Fruit fly (Drosophila melanogaster): ENCODE measurements around the gene Clp.

Gene Clp

DNA sequence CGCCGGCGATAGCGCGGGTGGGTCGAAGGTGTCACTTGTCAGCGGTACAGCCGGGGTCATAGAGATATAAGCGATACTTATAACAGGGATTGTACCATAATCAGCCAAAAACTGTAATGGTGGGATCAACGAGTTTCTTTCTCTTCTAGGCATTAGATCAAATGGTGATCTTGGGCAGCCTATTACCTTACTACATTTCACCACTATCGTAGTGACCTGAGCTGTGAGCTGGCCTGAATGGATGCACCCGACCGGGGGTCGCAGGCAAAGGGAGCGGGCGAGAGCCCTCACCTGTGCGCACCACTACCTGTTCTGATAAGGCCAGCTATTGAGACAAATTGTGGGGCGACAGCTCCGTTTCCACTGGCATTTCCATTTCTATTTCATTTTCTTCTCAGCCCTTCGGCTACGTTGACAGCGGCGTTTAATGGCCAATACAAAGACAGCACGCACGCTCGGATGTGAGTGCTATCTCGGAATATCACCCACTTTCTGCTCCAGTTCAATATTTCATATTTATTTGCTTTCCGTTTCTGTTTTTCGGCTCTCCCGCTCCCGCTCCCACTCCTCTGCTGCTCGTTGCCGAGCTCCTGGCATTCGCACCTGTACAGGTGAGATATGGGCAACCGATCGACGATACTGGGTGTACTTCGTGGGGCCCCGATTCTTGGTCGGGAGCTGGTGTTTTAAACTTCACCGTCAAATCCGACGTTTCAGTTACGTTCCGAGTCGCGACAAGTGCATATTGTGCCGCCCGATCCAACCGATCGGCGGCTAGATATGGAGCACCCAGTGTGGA lies 37.1 kb downstream of the Clp start (continued):
- peak; percentile 77 for TF ChIP-seq Rx (GFP tag; IDR thresholded peaks at IDR 0.05)
- TF ChIP-seq Ssrp (tag; optimal IDR thresholded peaks at IDR 0.05) = peak; percentile 72
- peak; percentile 23 for TF ChIP-seq CG15514 (GFP tag; optimal IDR thresholded peaks at IDR 0.05)
- 0 out of 2 replicates have a peak, but pooled peaks have one; percentile 37 for TF ChIP-seq al (GFP tag; IDR thresholded peaks at IDR 0.05)
- peak; percentile 6 for TF ChIP-seq Fer1 (GFP tag; optimal IDR thresholded peaks at IDR 0.05)
- peak; percentile 73 for TF ChIP-seq slp2 (GFP tag; optimal IDR thresholded peaks at IDR 0.05)
- peak; percentile 40 for TF ChIP-seq CG31388 (GFP tag; optimal IDR thresholded peaks at IDR 0.05)
- TF ChIP-seq Vsx1 (GFP tag; optimal IDR thresholded peaks at IDR 0.05) = peak; percentile 58
- TF ChIP-seq CG11456 (GFP tag; IDR thresholded peaks at IDR 0.05) = peak; percentile 76
- peak; percentile 48 for TF ChIP-seq CG34376 (GFP tag; optimal IDR thresholded peaks at IDR 0.05)
- peak; percentile 12 for TF ChIP-seq CG7987 (GFP tag; optimal IDR thresholded peaks at IDR 0.05)
- TF ChIP-seq zfh1 (GFP tag; IDR thresholded peaks at IDR 0.05) = peak; percentile 94
- peak; percentile 78 for TF ChIP-seq sug (tag; optimal IDR thresholded peaks at IDR 0.05)
- 0 out of 2 replicates have a peak, but pooled peaks have one; percentile 11 for TF ChIP-seq CG17612 (GFP tag; IDR thresholded peaks at IDR 0.05)
- no peak for TF ChIP-seq zf30C (GFP tag; optimal IDR thresholded peaks at IDR 0.05)
- no peak for TF ChIP-seq insv (GFP tag; optimal IDR thresholded peaks at IDR 0.05)
- peak; percentile 38 for TF ChIP-seq vfl (GFP tag; optimal IDR thresholded peaks at IDR 0.05)
- TF ChIP-seq lilli (GFP tag; optimal IDR thresholded peaks at IDR 0.05) = peak; percentile 75
- no peak for TF ChIP-seq Bgb (GFP tag; IDR thresholded peaks at IDR 0.05; ENCODE audit: partially characterized antibody)
- no peak for TF ChIP-seq D19B (GFP tag; optimal IDR thresholded peaks at IDR 0.05)
- TF ChIP-seq CG42726 (GFP tag; IDR thresholded peaks at IDR 0.05; ENCODE audit: partially characterized antibody) = no peak
- TF ChIP-seq pnt (GFP tag; optimal IDR thresholded peaks at IDR 0.05) = peak; percentile 69
- TF ChIP-seq CG12155 (GFP tag; optimal IDR thresholded peaks at IDR 0.05) = peak; percentile 61
- peak; percentile 30 for TF ChIP-seq wek (GFP tag; optimal IDR thresholded peaks at IDR 0.05)
- peak; percentile 84 for TF ChIP-seq CG16863 (GFP tag; optimal IDR thresholded peaks at IDR 0.05)
- peak; percentile 66 for TF ChIP-seq CG6813 (GFP tag; optimal IDR thresholded peaks at IDR 0.05)
- TF ChIP-seq Side (GFP tag; optimal IDR thresholded peaks at IDR 0.05) = peak; percentile 64
- no peak for TF ChIP-seq CG34224 (GFP tag; IDR thresholded peaks at IDR 0.05; ENCODE audit: partially characterized antibody)
- TF ChIP-seq dmrt11E (tag; optimal IDR thresholded peaks at IDR 0.05) = peak; percentile 77
- no peak for TF ChIP-seq zen2 (GFP tag; IDR thresholded peaks at IDR 0.05; ENCODE audit: partially characterized antibody)
- peak; percentile 35 for TF ChIP-seq NC2α (GFP tag; optimal IDR thresholded peaks at IDR 0.05)
- TF ChIP-seq luna (GFP tag; optimal IDR thresholded peaks at IDR 0.05) = no peak
- peak; percentile 5 for TF ChIP-seq disco-r (GFP tag; optimal IDR thresholded peaks at IDR 0.05)
- peak; percentile 87 for TF ChIP-seq Optix (GFP tag; IDR thresholded peaks at IDR 0.05)
- peak; percentile 59; the same call in 1 of the 2 replicates for TF ChIP-seq CG8765 (GFP tag; IDR thresholded peaks at IDR 0.05)
- TF ChIP-seq mam (GFP tag; optimal IDR thresholded peaks at IDR 0.05) = peak; percentile 59
- TF ChIP-seq gfzf (GFP tag; optimal IDR thresholded peaks at IDR 0.05) = no peak
- TF ChIP-seq CG3838 (GFP tag; optimal IDR thresholded peaks at IDR 0.05) = no peak
- peak; percentile 38 for TF ChIP-seq CG12299 (tag; optimal IDR thresholded peaks at IDR 0.05)
- TF ChIP-seq CG5245 (GFP tag; optimal IDR thresholded peaks at IDR 0.05) = peak; percentile 74
- no peak for TF ChIP-seq en (GFP tag; optimal IDR thresholded peaks at IDR 0.05)
- TF ChIP-seq CHES-1-like (GFP tag; optimal IDR thresholded peaks at IDR 0.05) = peak; percentile 63
- peak; percentile 12 for TF ChIP-seq CG10565 (GFP tag; optimal IDR thresholded peaks at IDR 0.05)
- TF ChIP-seq Doc3 (GFP tag; IDR thresholded peaks at IDR 0.05; ENCODE audit: partially characterized antibody) = no peak
- TF ChIP-seq jing (GFP tag; optimal IDR thresholded peaks at IDR 0.05) = peak; percentile 82
- peak; percentile 86 for TF ChIP-seq CG11695 (GFP tag; IDR thresholded peaks at IDR 0.05)
- no peak for TF ChIP-seq B-H2 (GFP tag; optimal IDR thresholded peaks at IDR 0.05)
- peak; percentile 60 for TF ChIP-seq CG15011 (GFP tag; optimal IDR thresholded peaks at IDR 0.05)
